Worm (Caenorhabditis elegans) whole organism, young adult: ENCODE data around the gene Y62F5A.9.

Source experiments
- B0035.1 ChIP-seq: sonication (generic microtip); optimal IDR thresholded peaks from 2 replicates; lab custom pipeline; 2016; ENCODE audit warnings: missing genetic modification characterization, mild to moderate bottlenecking, missing compliant biosample characterization, missing genotype, missing genetic modification reagents
- B0261.1 ChIP-seq: sonication (generic microtip); optimal IDR thresholded peaks from 2 replicates; lab custom pipeline; 2016; ENCODE audit warnings: mild to moderate bottlenecking, missing genetic modification characterization, moderate library complexity, missing compliant biosample characterization
- B0336.3 ChIP-seq: fragments of 200-800 bp; sonication (Bioruptor generic); IDR thresholded peaks from 2 replicates; pipeline ENCODE4 v1.3.6; 2022; ENCODE audit warnings: missing genetic modification characterization, missing compliant biosample characterization
- F49E8.2 ChIP-seq: sonication (generic microtip); optimal IDR thresholded peaks from 3 replicates; lab custom pipeline; 2017; ENCODE audit warnings: missing genetic modification characterization, mild to moderate bottlenecking, missing compliant biosample characterization, antibody characterized with exemption, moderate library complexity; ENCODE audit not compliant: insufficient read depth
- F52B5.7 ChIP-seq: sonication (generic microtip); optimal IDR thresholded peaks from 2 replicates; lab custom pipeline; 2016; ENCODE audit warnings: mild to moderate bottlenecking, missing genetic modification characterization, missing compliant biosample characterization
- K11D2.4 ChIP-seq: fragments of 200-800 bp; sonication (Bioruptor generic); IDR thresholded peaks from 2 replicates; pipeline ENCODE4 v1.3.6; 2022; ENCODE audit warnings: missing genetic modification reagents, missing genetic modification characterization, missing compliant biosample characterization
- Y53F4B.3 ChIP-seq: fragments of 200-800 bp; sonication (Bioruptor generic); IDR thresholded peaks from 2 replicates; pipeline ENCODE4 v1.3.6; 2022; ENCODE audit warnings: missing genetic modification reagents, missing genetic modification characterization, missing compliant biosample characterization
- Y53G8AR.9 ChIP-seq: fragments of 200-800 bp; sonication (Bioruptor generic); conservative IDR thresholded peaks from 2 replicates; pipeline ENCODE4 v1.3.6; 2022; ENCODE audit warnings: missing genetic modification reagents, missing genetic modification characterization, missing compliant biosample characterization
- Y79H2A.3 ChIP-seq: fragments of 200-800 bp; sonication (Bioruptor generic); conservative IDR thresholded peaks from 2 replicates; pipeline ENCODE4 v1.3.6; 2022; ENCODE audit warnings: missing genetic modification reagents, missing genetic modification characterization, missing compliant biosample characterization
- ZK185.1 ChIP-seq: sonication (generic microtip); optimal IDR thresholded peaks from 2 replicates; lab custom pipeline; 2016; ENCODE audit warnings: mild to moderate bottlenecking, missing genetic modification characterization, missing compliant biosample characterization; ENCODE audit not compliant: poor library complexity, severe bottlenecking
- aptf-3 ChIP-seq: fragments of 200-800 bp; sonication (Bioruptor generic); IDR thresholded peaks from 2 replicates; pipeline ENCODE4 v1.3.6; 2022; ENCODE audit warnings: missing genetic modification characterization, missing compliant biosample characterization
- atf-7 ChIP-seq: sonication (generic microtip); optimal IDR thresholded peaks from 2 replicates; lab custom pipeline; 2017; ENCODE audit warnings: mild to moderate bottlenecking, missing genetic modification characterization, missing compliant biosample characterization
- attf-3 ChIP-seq: fragments of 200-800 bp; sonication (Bioruptor generic); conservative IDR thresholded peaks from 2 replicates; pipeline ENCODE4 v1.3.6; 2022; ENCODE audit warnings: missing genetic modification reagents, missing genetic modification characterization, missing compliant biosample characterization
- ccch-3 ChIP-seq: fragments of 200-800 bp; sonication (Bioruptor generic); optimal IDR thresholded peaks from 2 replicates; lab custom pipeline; 2018; ENCODE audit warnings: mild to moderate bottlenecking, missing genetic modification characterization, missing compliant biosample characterization
- cebp-1 ChIP-seq, 2 experiments: fragments of 200-800 bp in 1 of 2; sonication (Bioruptor generic) in 1 of 2; sonication (generic microtip) in 1 of 2; IDR thresholded peaks in 1 of 2; optimal IDR thresholded peaks in 1 of 2; 2 replicates each; pipeline versions ENCODE4 v1.3.6 to Lab custom; 2017 to 2022; ENCODE audit warnings: missing compliant biosample characterization in 2 of 2, missing genetic modification characterization in 2 of 2, mild to moderate bottlenecking in 1 of 2, missing genetic modification reagents in 1 of 2, moderate library complexity in 1 of 2
- ceh-100 ChIP-seq: fragments of 200-800 bp; sonication (Bioruptor generic); IDR thresholded peaks from 2 replicates; pipeline ENCODE4 v1.3.6; 2022; ENCODE audit warnings: missing genetic modification reagents, missing genetic modification characterization, missing compliant biosample characterization
- die-1 ChIP-seq: sonication (generic microtip); optimal IDR thresholded peaks from 2 replicates; lab custom pipeline; 2016; ENCODE audit warnings: missing genotype, mild to moderate bottlenecking, missing genetic modification characterization, missing compliant biosample characterization
- dox-1 ChIP-seq: fragments of 200-800 bp; sonication (Bioruptor generic); IDR thresholded peaks from 2 replicates; pipeline ENCODE4 v1.3.6; 2022; ENCODE audit warnings: missing genetic modification reagents, missing genetic modification characterization, missing compliant biosample characterization
- efl-1 ChIP-seq: fragments of 150-350 bp; optimal IDR thresholded peaks from 2 replicates; lab custom pipeline; 2014; ENCODE audit warnings: missing biosample characterization, missing genetic modification reagents, missing genetic modification characterization
- egl-44 ChIP-seq: fragments of 200-800 bp; sonication (Bioruptor generic); IDR thresholded peaks from 2 replicates; pipeline ENCODE4 v1.3.6; 2022; ENCODE audit warnings: missing genetic modification reagents, missing genetic modification characterization, missing compliant biosample characterization
- hlh-26 ChIP-seq: fragments of 200-800 bp; sonication (Bioruptor generic); conservative IDR thresholded peaks from 2 replicates; pipeline ENCODE4 v1.3.6; 2022; ENCODE audit warnings: missing genetic modification reagents, missing genetic modification characterization, missing compliant biosample characterization
- hmg-1.2 ChIP-seq: fragments of 200-800 bp; sonication (Bioruptor generic); IDR thresholded peaks from 2 replicates; pipeline ENCODE4 v1.3.6; 2022; ENCODE audit warnings: missing genetic modification reagents, missing genetic modification characterization, missing compliant biosample characterization
- hmg-20 ChIP-seq: fragments of 200-800 bp; sonication (Bioruptor generic); IDR thresholded peaks from 2 replicates; pipeline ENCODE4 v1.3.6; 2022; ENCODE audit warnings: missing genetic modification reagents, missing genetic modification characterization, missing compliant biosample characterization
- lin-35 ChIP-seq, 3 experiments: fragments of 150-350 bp in 2 of 3; sonication (generic microtip) in 1 of 3; optimal IDR thresholded peaks; 2 replicates each; lab custom pipeline; 2014 to 2018; ENCODE audit warnings: missing biosample characterization in 3 of 3, missing genetic modification characterization in 3 of 3, missing genetic modification reagents in 3 of 3
- madf-6 ChIP-seq: fragments of 200-800 bp; sonication (Bioruptor generic); IDR thresholded peaks from 2 replicates; pipeline ENCODE4 v1.3.6; 2022; ENCODE audit warnings: missing genetic modification reagents, missing genetic modification characterization, missing compliant biosample characterization
- mes-4 ChIP-seq: sonication (generic microtip); optimal IDR thresholded peaks from 2 replicates; lab custom pipeline; 2016; ENCODE audit warnings: missing genotype, missing genetic modification characterization, missing compliant biosample characterization
- nhr-90 ChIP-seq: sonication (generic microtip); optimal IDR thresholded peaks from 2 replicates; lab custom pipeline; 2016; ENCODE audit warnings: missing genotype, mild to moderate bottlenecking, missing genetic modification characterization, missing compliant biosample characterization
- snpc-1.3 ChIP-seq: sonication (generic microtip); optimal IDR thresholded peaks from 2 replicates; lab custom pipeline; 2017; ENCODE audit warnings: missing genetic modification characterization, mild to moderate bottlenecking, missing compliant biosample characterization, antibody characterized with exemption, moderate library complexity, missing genotype, missing genetic modification reagents; ENCODE audit not compliant: insufficient read depth
- snpc-3.4 ChIP-seq: sonication (generic microtip); optimal IDR thresholded peaks from 2 replicates; lab custom pipeline; 2017; ENCODE audit warnings: missing genetic modification characterization, mild to moderate bottlenecking, missing compliant biosample characterization, antibody characterized with exemption, moderate library complexity, missing genotype, missing genetic modification reagents
- snpc-4 ChIP-seq, 5 experiments: fragments of 150-350 bp in 1 of 5; sonication (generic microtip) in 4 of 5; optimal IDR thresholded peaks; 2 replicates each; lab custom pipeline; 2014 to 2018; ENCODE audit warnings: missing genetic modification characterization in 5 of 5, missing biosample characterization in 3 of 5, antibody characterized with exemption in 2 of 5, mild to moderate bottlenecking in 2 of 5, missing compliant biosample characterization in 2 of 5, missing genotype in 2 of 5, moderate library complexity in 2 of 5, missing genetic modification reagents in 1 of 5
- tbx-9 ChIP-seq: sonication (generic microtip); optimal IDR thresholded peaks from 2 replicates; lab custom pipeline; 2016; ENCODE audit warnings: borderline replicate concordance, missing genetic modification characterization, inconsistent platforms, missing compliant biosample characterization
- unc-130 ChIP-seq: sonication (generic microtip); optimal IDR thresholded peaks from 2 replicates; lab custom pipeline; 2016; ENCODE audit warnings: missing genetic modification reagents, missing genetic modification characterization, missing compliant biosample characterization
- unc-62 ChIP-seq: fragments of 150-350 bp; optimal IDR thresholded peaks from 2 replicates; lab custom pipeline; 2014; ENCODE audit warnings: missing biosample characterization, missing genetic modification reagents, missing genetic modification characterization
- xnd-1 ChIP-seq: sonication (generic microtip); optimal IDR thresholded peaks from 2 replicates; lab custom pipeline; 2016; ENCODE audit warnings: missing genotype, missing genetic modification reagents, missing genetic modification characterization, missing compliant biosample characterization
- ztf-22 ChIP-seq: fragments of 200-800 bp; sonication (Bioruptor generic); optimal IDR thresholded peaks from 2 replicates; lab custom pipeline; 2018; ENCODE audit warnings: mild to moderate bottlenecking, missing genetic modification characterization, moderate library complexity, missing compliant biosample characterization
- ztf-26 ChIP-seq: sonication (generic microtip); optimal IDR thresholded peaks from 2 replicates; lab custom pipeline; 2017; ENCODE audit warnings: missing genetic modification characterization, missing compliant biosample characterization
- ztf-3 ChIP-seq: fragments of 200-800 bp; sonication (Bioruptor generic); optimal IDR thresholded peaks from 2 replicates; lab custom pipeline; 2018; ENCODE audit warnings: mild to moderate bottlenecking, missing genetic modification characterization, missing compliant biosample characterization

Gene Y62F5A.9

DNA sequence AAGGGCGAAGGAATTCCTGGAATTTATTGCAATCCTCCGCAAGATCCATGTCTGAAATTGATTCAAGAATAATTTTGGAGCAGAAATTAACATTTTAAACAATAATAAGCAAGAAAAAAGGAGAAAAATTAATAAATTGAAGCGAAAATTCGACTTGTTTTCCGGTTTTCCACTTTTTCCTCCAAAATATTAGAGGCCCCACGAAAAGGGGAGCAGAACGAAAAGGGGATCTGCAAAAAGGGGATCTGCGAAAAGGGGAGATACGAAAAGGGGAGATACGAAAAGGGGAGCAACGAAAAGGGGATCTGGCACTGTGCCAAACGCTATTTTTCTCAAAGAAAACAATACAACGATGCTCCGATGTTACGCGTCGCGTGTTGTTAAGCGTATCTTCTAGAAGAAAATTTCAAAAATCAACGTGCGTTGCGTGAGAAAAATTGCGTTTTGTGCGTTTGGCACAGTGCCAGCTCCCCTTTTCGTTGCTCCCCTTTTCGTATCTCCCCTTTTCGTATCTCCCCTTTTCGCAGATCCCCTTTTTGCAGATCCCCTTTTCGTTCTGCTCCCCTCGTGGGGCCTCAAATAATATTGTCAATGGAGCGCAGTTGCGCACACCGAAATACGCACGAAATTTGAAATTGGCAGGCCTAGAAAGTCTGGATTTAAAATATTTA is 4.1 kb downstream of the Y62F5A.9 start, which contains the start of gene Y62F5A.12 (continued):
- TF ChIP-seq efl-1 (GFP tag; lab: Kevin White, UChicago) (peak; percentile 52), B0035.1 (tag; lab: Kevin White, UChicago) (peak; percentile 35), hmg-1.2 (peak; percentile 81), hmg-20 (peak; percentile 74), dox-1 (GFP tag; lab: Robert Waterston, UW) (peak; percentile 98), die-1 (tag; lab: Kevin White, UChicago) (peak; percentile 37), F52B5.7 (peak; percentile 65), cebp-1 (GFP tag; IDR thresholded peaks at IDR 0.05; lab: Robert Waterston, UW) (peak; percentile 89), cebp-1 (tag; optimal IDR thresholded peaks at IDR 0.05; lab: Kevin White, UChicago) (peak; percentile 83), B0261.1 (tag; lab: Kevin White, UChicago) (peak; percentile 20)

DNA sequence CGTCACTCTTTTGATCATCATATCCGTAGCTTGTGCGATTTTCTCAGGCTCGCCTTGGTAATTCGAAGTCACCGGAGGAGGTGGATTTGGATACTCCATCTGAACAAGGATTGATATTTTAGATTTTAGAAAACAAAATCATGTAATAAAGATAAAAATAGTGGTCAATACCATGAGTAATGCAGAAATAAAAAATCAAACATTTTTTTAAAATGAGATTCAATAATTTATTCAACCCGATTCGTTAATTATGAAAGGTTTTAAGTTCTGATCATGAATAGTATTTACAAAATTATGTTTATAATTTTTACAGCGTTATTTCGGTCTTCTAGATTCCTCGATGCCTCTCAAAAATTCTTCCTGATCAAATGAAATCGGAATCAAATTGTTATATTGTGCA is 4.9 kb downstream of the Y62F5A.9 start, which contains the start of gene mdt-8:
Gene mdt-8 (minus strand): TSS at position 101 of the 400 bp plus-strand sequence.
- no peak for TF ChIP-seq ztf-3 (GFP tag; lab: Kevin White, UChicago)
- 0 out of 2 replicates have a peak, but pooled peaks have one; percentile 13 for TF ChIP-seq ceh-100
- TF ChIP-seq madf-6 (GFP tag; lab: Robert Waterston, UW): peak; percentile 39; the same call in 1 of the 2 replicates
- TF ChIP-seq, all 124 proteins: peak for 2

DNA sequence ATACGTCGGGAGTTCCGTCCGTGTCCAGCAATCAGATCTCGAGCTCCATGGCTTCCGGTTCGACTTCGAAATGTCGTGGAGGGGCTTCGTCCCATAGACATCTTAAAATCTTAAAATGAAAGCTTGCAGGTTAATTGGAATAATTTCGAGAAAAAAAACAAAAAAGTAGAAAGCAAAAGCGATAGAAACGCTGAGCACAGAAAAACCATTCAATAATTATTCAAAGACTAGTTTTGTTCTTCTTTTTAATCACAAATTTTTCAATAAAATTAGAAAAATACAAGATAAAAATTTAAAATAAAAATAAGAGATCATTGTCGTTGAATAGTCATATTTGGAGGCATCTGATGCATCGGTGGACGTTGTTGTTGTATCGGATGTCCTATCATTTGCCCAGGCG is 11.7 kb downstream of the Y62F5A.9 start, which contains the start of gene age-1:
Gene age-1 (minus strand): TSS at position 101 of the 400 bp plus-strand sequence.
- no peak for TF ChIP-seq ztf-26 (tag; lab: Kevin White, UChicago)

DNA sequence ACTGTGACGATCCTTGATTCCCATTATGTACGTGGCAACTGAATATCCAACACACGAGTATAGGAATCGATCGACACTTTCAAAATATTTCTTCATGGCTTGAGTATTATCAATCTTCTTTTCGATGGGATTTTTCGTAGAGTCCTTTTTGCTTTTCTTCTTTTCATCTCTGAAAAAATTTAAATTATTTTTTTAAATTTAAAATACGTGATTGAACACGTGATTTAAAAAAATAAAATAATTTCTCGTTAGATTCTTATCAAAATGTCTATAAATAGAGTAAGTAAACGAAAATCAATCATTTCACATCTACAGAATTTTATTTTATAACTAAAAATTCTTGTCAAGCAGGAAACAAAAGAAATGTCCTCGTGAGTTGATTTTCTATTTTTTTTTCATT is 17.3 kb downstream of the Y62F5A.9 start, which contains the start of gene Y62F5A.10:
Gene Y62F5A.10 (plus strand): TSS at position 301 of the 400 bp plus-strand sequence.
- no peak for TF ChIP-seq nhr-90 (tag; lab: Kevin White, UChicago)
- TF ChIP-seq egl-44: no peak
- TF ChIP-seq ZK185.1: no peak
- TF ChIP-seq dox-1 (GFP tag; lab: Robert Waterston, UW): no peak
- TF ChIP-seq mes-4 (tag; lab: Kevin White, UChicago): no peak
- TF ChIP-seq hlh-26: no peak
- no peak for TF ChIP-seq snpc-4 (GFP tag; optimal IDR thresholded peaks at IDR 0.05; lab: Kevin White, UChicago)
- TF ChIP-seq snpc-4 (tag; optimal IDR thresholded peaks at IDR 0.05; lab: Kevin White, UChicago): no peak
- no peak for TF ChIP-seq F49E8.2
- no peak for TF ChIP-seq aptf-3 (GFP tag; lab: Robert Waterston, UW)
- no peak for TF ChIP-seq Y53G8AR.9 (GFP tag; lab: Robert Waterston, UW)
- no peak for TF ChIP-seq unc-130

DNA sequence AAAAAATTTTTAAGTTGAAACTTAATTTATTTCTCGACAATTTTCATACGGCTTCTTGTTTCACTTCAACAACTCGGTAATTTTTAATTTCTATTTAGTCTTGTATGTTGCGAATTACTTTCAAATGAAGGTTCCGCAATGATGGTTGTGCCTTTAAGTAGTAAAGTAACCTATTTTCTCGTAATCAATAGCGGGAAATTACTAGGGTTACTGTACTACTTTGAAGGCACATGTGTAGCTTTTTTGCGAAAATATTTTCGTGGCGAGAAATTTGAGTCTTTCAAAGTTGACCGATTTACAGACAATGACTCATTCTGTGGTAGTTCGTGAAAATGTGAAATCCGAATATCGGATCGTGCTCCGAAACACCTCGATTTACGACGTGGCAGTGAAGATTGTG is 20.5 kb downstream of the Y62F5A.9 start, which contains the start of gene B0334.10:
Gene B0334.10 (plus strand): TSS at position 301 of the 400 bp plus-strand sequence.
- TF ChIP-seq ccch-3 (no peak), Y79H2A.3 (GFP tag; lab: Robert Waterston, UW) (no peak), hmg-1.2 (no peak), B0336.3 (GFP tag; lab: Robert Waterston, UW) (no peak), attf-3 (GFP tag; lab: Robert Waterston, UW) (no peak), lin-35 (GFP tag; optimal IDR thresholded peaks at IDR 0.05; lab: Kevin White, UChicago) (no peak), xnd-1 (no peak), Y53F4B.3 (no peak), unc-62 (no peak), tbx-9 (tag; lab: Kevin White, UChicago) (no peak), atf-7 (tag; lab: Kevin White, UChicago) (no peak), snpc-3.4 (tag; lab: Kevin White, UChicago) (no peak), K11D2.4 (GFP tag; lab: Robert Waterston, UW) (no peak), snpc-1.3 (tag; lab: Kevin White, UChicago) (no peak), ztf-22 (GFP tag; lab: Kevin White, UChicago) (no peak)
- TF ChIP-seq, all 124 proteins: peak for 0
